Fruit fly (Drosophila melanogaster) whole organism, prepupa: Measurements from ENCODE around the gene CG33640.

Experiments used
- CG10631 ChIP-seq: fragments of 200-800 bp; sonication (Bioruptor generic); optimal IDR thresholded peaks from 2 replicates; lab custom pipeline; 2016; ENCODE audit warnings: missing biosample characterization, missing genetic modification characterization
- CG10669 ChIP-seq: fragments of 200-800 bp; sonication (Bioruptor generic); optimal IDR thresholded peaks from 3 replicates; lab custom pipeline; 2018; ENCODE audit warnings: missing biosample characterization, mild to moderate bottlenecking, missing genetic modification characterization, moderate library complexity
- CG11294 ChIP-seq: fragments of 200-800 bp; sonication (Bioruptor generic); IDR thresholded peaks from 2 replicates; pipeline ENCODE4 v1.3.6; 2022; ENCODE audit warnings: missing biosample characterization, missing genetic modification characterization
- CG11762 ChIP-seq: fragments of 200-800 bp; sonication (Bioruptor generic); optimal IDR thresholded peaks from 3 replicates; lab custom pipeline; 2016; ENCODE audit warnings: missing biosample characterization, missing genetic modification characterization; ENCODE audit not compliant: insufficient read depth
- CG11902 ChIP-seq: fragments of 200-800 bp; sonication (Bioruptor generic); optimal IDR thresholded peaks from 3 replicates; lab custom pipeline; 2016; ENCODE audit warnings: missing biosample characterization, missing genetic modification characterization
- CG3032 ChIP-seq: fragments of 200-800 bp; optimal IDR thresholded peaks from 2 replicates; lab custom pipeline; 2019; ENCODE audit warnings: missing biosample characterization, mild to moderate bottlenecking, missing genetic modification characterization, moderate library complexity
- CG31627 ChIP-seq: fragments of 200-800 bp; sonication (Bioruptor generic); optimal IDR thresholded peaks from 3 replicates; lab custom pipeline; 2016; ENCODE audit warnings: missing biosample characterization, missing genetic modification characterization
- CG3919 ChIP-seq: fragments of 200-800 bp; sonication (Bioruptor generic); optimal IDR thresholded peaks from 3 replicates; lab custom pipeline; 2016; ENCODE audit warnings: missing biosample characterization, missing genetic modification characterization
- CG4318 ChIP-seq: fragments of 200-800 bp; sonication (Bioruptor generic); optimal IDR thresholded peaks from 3 replicates; lab custom pipeline; 2017; ENCODE audit warnings: missing biosample characterization, mild to moderate bottlenecking, missing genetic modification characterization
- CG6163 ChIP-seq: fragments of 200-800 bp; sonication (Bioruptor generic); IDR thresholded peaks from 3 replicates; pipeline ENCODE4 v1.3.6; 2022; ENCODE audit warnings: missing biosample characterization, missing genetic modification characterization
- CG6276 ChIP-seq: fragments of 200-800 bp; sonication (Bioruptor generic); optimal IDR thresholded peaks from 2 replicates; lab custom pipeline; 2017; ENCODE audit warnings: missing biosample characterization, mild to moderate bottlenecking, missing genetic modification characterization
- CG6808 ChIP-seq: fragments of 200-800 bp; sonication (Bioruptor generic); optimal IDR thresholded peaks from 3 replicates; lab custom pipeline; 2017; ENCODE audit warnings: missing biosample characterization, missing genetic modification characterization, mild to moderate bottlenecking, moderate library complexity, missing genetic modification reagents
- CG6854 ChIP-seq: fragments of 200-800 bp; sonication (Bioruptor generic); optimal IDR thresholded peaks from 2 replicates; lab custom pipeline; 2017; ENCODE audit warnings: missing biosample characterization, mild to moderate bottlenecking, missing genetic modification characterization
- CG7368 ChIP-seq: fragments of 200-800 bp; sonication (Bioruptor generic); optimal IDR thresholded peaks from 3 replicates; lab custom pipeline; 2016; ENCODE audit warnings: missing biosample characterization, missing genetic modification characterization
- CG8119 ChIP-seq: fragments of 200-800 bp; sonication (Bioruptor generic); IDR thresholded peaks from 3 replicates; pipeline ENCODE4 v1.3.6; 2022; ENCODE audit warnings: missing biosample characterization, missing genetic modification characterization
- CG8319 ChIP-seq: fragments of 200-800 bp; sonication (Bioruptor generic); optimal IDR thresholded peaks from 3 replicates; lab custom pipeline; 2016; ENCODE audit warnings: missing biosample characterization, missing genetic modification characterization
- CG8632 ChIP-seq: fragments of 200-800 bp; sonication (Bioruptor generic); optimal IDR thresholded peaks from 3 replicates; lab custom pipeline; 2016; ENCODE audit warnings: missing biosample characterization, missing genetic modification characterization
- CG9139 ChIP-seq: fragments of 200-800 bp; sonication (Bioruptor generic); optimal IDR thresholded peaks from 3 replicates; lab custom pipeline; 2017; ENCODE audit warnings: missing biosample characterization, mild to moderate bottlenecking, missing genetic modification characterization
- Eip75B ChIP-seq: fragments of 200-800 bp; sonication (Bioruptor generic); optimal IDR thresholded peaks from 3 replicates; lab custom pipeline; 2016; ENCODE audit warnings: missing biosample characterization, missing genetic modification characterization
- Eip78C ChIP-seq: fragments of 200-800 bp; sonication (Bioruptor generic); peaks from one replicate; lab custom pipeline; 2016; ENCODE audit warnings: missing biosample characterization, missing genetic modification characterization
- Eip93F ChIP-seq: fragments of 200-800 bp; sonication (Bioruptor generic); optimal IDR thresholded peaks from 2 replicates; lab custom pipeline; 2016; ENCODE audit warnings: missing biosample characterization, mild to moderate bottlenecking, missing genetic modification characterization
- Ets96B ChIP-seq: fragments of 200-800 bp; optimal IDR thresholded peaks from 2 replicates; lab custom pipeline; 2019; ENCODE audit warnings: missing biosample characterization, mild to moderate bottlenecking, missing genetic modification characterization, moderate library complexity
- Gug ChIP-seq: fragments of 200-800 bp; sonication (Bioruptor generic); IDR thresholded peaks from 2 replicates; pipeline ENCODE4 v1.3.6; 2022; ENCODE audit warnings: missing biosample characterization, missing genetic modification characterization
- Hr38 ChIP-seq: sonication (Bioruptor generic); optimal IDR thresholded peaks from 2 replicates; lab custom pipeline; 2016; ENCODE audit warnings: missing biosample characterization, missing genetic modification characterization
- Hr39 ChIP-seq: fragments of 200-800 bp; sonication (Bioruptor generic); optimal IDR thresholded peaks from 2 replicates; lab custom pipeline; 2016; ENCODE audit warnings: missing biosample characterization, missing genetic modification characterization
- Hr4 ChIP-seq: fragments of 200-800 bp; sonication (Bioruptor generic); optimal IDR thresholded peaks from 3 replicates; lab custom pipeline; 2016; ENCODE audit warnings: missing biosample characterization, missing genetic modification characterization
- Met ChIP-seq: fragments of 200-800 bp; sonication (Bioruptor generic); optimal IDR thresholded peaks from 3 replicates; lab custom pipeline; 2016; ENCODE audit warnings: missing biosample characterization, missing genetic modification characterization
- OdsH ChIP-seq: fragments of 200-800 bp; sonication (Bioruptor generic); optimal IDR thresholded peaks from 3 replicates; lab custom pipeline; 2016; ENCODE audit warnings: missing biosample characterization, missing genetic modification characterization
- Smox ChIP-seq: fragments of 200-800 bp; sonication (Bioruptor generic); optimal IDR thresholded peaks from 3 replicates; lab custom pipeline; 2016; ENCODE audit warnings: missing biosample characterization, missing genetic modification characterization
- Sox14 ChIP-seq: fragments of 200-800 bp; sonication (Bioruptor generic); optimal IDR thresholded peaks from 3 replicates; lab custom pipeline; 2016; ENCODE audit warnings: missing biosample characterization, missing genetic modification characterization
- Sox15 ChIP-seq: fragments of 200-800 bp; sonication (Bioruptor generic); optimal IDR thresholded peaks from 3 replicates; lab custom pipeline; 2016; ENCODE audit warnings: missing biosample characterization, missing genetic modification characterization
- cyc ChIP-seq: fragments of 200-800 bp; sonication (Bioruptor generic); optimal IDR thresholded peaks from 3 replicates; lab custom pipeline; 2016; ENCODE audit warnings: missing biosample characterization, missing genetic modification characterization
- dac ChIP-seq: fragments of 200-800 bp; sonication (Bioruptor generic); optimal IDR thresholded peaks from 2 replicates; lab custom pipeline; 2017; ENCODE audit warnings: missing biosample characterization, mild to moderate bottlenecking, missing genetic modification characterization
- dsx ChIP-seq: fragments of 200-800 bp; optimal IDR thresholded peaks from 3 replicates; lab custom pipeline; 2019; ENCODE audit warnings: missing biosample characterization, mild to moderate bottlenecking, missing genetic modification characterization, moderate library complexity; ENCODE audit not compliant: poor library complexity, severe bottlenecking
- eg ChIP-seq: fragments of 200-800 bp; sonication (Bioruptor generic); IDR thresholded peaks from 3 replicates; pipeline ENCODE4 v1.3.6; 2022; ENCODE audit warnings: missing biosample characterization, missing genetic modification characterization
- esn ChIP-seq: fragments of 200-800 bp; sonication (Bioruptor generic); optimal IDR thresholded peaks from 2 replicates; lab custom pipeline; 2016; ENCODE audit warnings: missing biosample characterization, mild to moderate bottlenecking, missing genetic modification characterization, moderate library complexity
- fd59A ChIP-seq: fragments of 200-800 bp; sonication (Bioruptor generic); optimal IDR thresholded peaks from 2 replicates; lab custom pipeline; 2017; ENCODE audit warnings: missing biosample characterization, mild to moderate bottlenecking, missing genetic modification characterization, missing genetic modification reagents
- fd85E ChIP-seq: fragments of 200-800 bp; sonication (Bioruptor generic); optimal IDR thresholded peaks from 3 replicates; lab custom pipeline; 2016; ENCODE audit warnings: missing biosample characterization, missing genetic modification characterization
- lz ChIP-seq: fragments of 200-800 bp; sonication (Bioruptor generic); optimal IDR thresholded peaks from 3 replicates; lab custom pipeline; 2016; ENCODE audit warnings: missing biosample characterization, missing genetic modification characterization
- spab ChIP-seq: fragments of 200-800 bp; sonication (Bioruptor generic); optimal IDR thresholded peaks from 2 replicates; lab custom pipeline; 2017; ENCODE audit warnings: missing biosample characterization, mild to moderate bottlenecking, missing genetic modification characterization, missing genetic modification reagents
- svp ChIP-seq: fragments of 200-800 bp; sonication (Bioruptor generic); peaks from one replicate; lab custom pipeline; 2016; ENCODE audit warnings: missing biosample characterization, missing genetic modification characterization
- topi ChIP-seq: fragments of 200-800 bp; sonication (Bioruptor generic); optimal IDR thresholded peaks from 3 replicates; lab custom pipeline; 2016; ENCODE audit warnings: missing biosample characterization, missing genetic modification characterization
- vri ChIP-seq: fragments of 200-800 bp; sonication (Bioruptor generic); optimal IDR thresholded peaks from 3 replicates; lab custom pipeline; 2016; ENCODE audit warnings: missing biosample characterization, mild to moderate bottlenecking, missing genetic modification characterization

CG33640 gene

dm6 chr2L:13512182-13513032, 15.2 kb upstream of the CG33640 start (continued):
- TF ChIP-seq CG4318 (GFP tag; lab: Kevin White, UChicago) (no peak), eg (GFP tag; lab: Robert Waterston, UW) (peak; percentile 58), CG6276 (GFP tag; lab: Kevin White, UChicago) (no peak), Smox (GFP tag; lab: Kevin White, UChicago) (peak; percentile 39), Hr4 (GFP tag; lab: Kevin White, UChicago) (peak; percentile 68), Eip78C (GFP tag; lab: Kevin White, UChicago) (peak; percentile 78), Eip75B (no peak), dac (GFP tag; lab: Kevin White, UChicago) (no peak), cyc (GFP tag; lab: Kevin White, UChicago) (peak; percentile 15), CG7368 (GFP tag; lab: Kevin White, UChicago) (peak; percentile 7), CG6854 (GFP tag; lab: Kevin White, UChicago) (no peak), CG11294 (GFP tag; lab: Robert Waterston, UW) (peak; percentile 5; the same call in 1 of the 2 replicates), Eip93F (GFP tag; lab: Kevin White, UChicago) (no peak), Gug (peak; percentile 24), CG6163 (GFP tag; lab: Robert Waterston, UW) (peak; percentile 75), Met (GFP tag; lab: Kevin White, UChicago) (peak; percentile 33), Hr39 (peak; percentile 21), fd59A (GFP tag; lab: Kevin White, UChicago) (no peak), Sox14 (GFP tag; lab: Kevin White, UChicago) (no peak), CG8119 (GFP tag; lab: Robert Waterston, UW) (no peak; the same call in 1 of the 3 replicates), dsx (GFP tag; lab: Kevin White, UChicago) (no peak), CG9139 (no peak), CG8319 (GFP tag; lab: Kevin White, UChicago) (peak; percentile 10), CG11762 (GFP tag; lab: Kevin White, UChicago) (no peak), CG3032 (tag; lab: Kevin White, UChicago) (peak; percentile 2), OdsH (GFP tag; lab: Kevin White, UChicago) (peak; percentile 44), CG6808 (no peak), esn (GFP tag; lab: Kevin White, UChicago) (peak; percentile 28)

dm6 chr2L:13513033-13513330, 14.7 kb upstream of the CG33640 start:
- TF ChIP-seq fd85E (GFP tag; lab: Kevin White, UChicago) (no peak), CG3919 (GFP tag; lab: Kevin White, UChicago) (no peak)
- TF ChIP-seq, all 60 proteins: peak for 0

dm6 chr2L:13513331-13514261, 14.0 kb upstream of the CG33640 start:
- TF ChIP-seq dsx (GFP tag; lab: Kevin White, UChicago) (no peak), Sox15 (GFP tag; lab: Kevin White, UChicago) (peak; percentile 63), CG8119 (GFP tag; lab: Robert Waterston, UW) (peak; percentile 44; the same call in 2 of the 3 replicates), CG11762 (GFP tag; lab: Kevin White, UChicago) (peak; percentile 65), Ets96B (tag; lab: Kevin White, UChicago) (peak; percentile 28), vri (GFP tag; lab: Kevin White, UChicago) (peak; percentile 89), Eip75B (peak; percentile 67), Hr39 (peak; percentile 78), spab (GFP tag; lab: Kevin White, UChicago) (peak; percentile 12), dac (GFP tag; lab: Kevin White, UChicago) (peak; percentile 56), CG3032 (tag; lab: Kevin White, UChicago) (peak; percentile 46), Hr38 (GFP tag; lab: Kevin White, UChicago) (no peak), CG10631 (GFP tag; lab: Kevin White, UChicago) (peak; percentile 57), CG8632 (GFP tag; lab: Kevin White, UChicago) (peak; percentile 62), CG11902 (peak; percentile 56), CG10669 (peak; percentile 42), svp (peak; percentile 89), CG31627 (GFP tag; lab: Kevin White, UChicago) (peak; percentile 68), Gug (peak; percentile 39; the same call in 1 of the 2 replicates), topi (GFP tag; lab: Kevin White, UChicago) (peak; percentile 78), lz (peak; percentile 76), CG4318 (GFP tag; lab: Kevin White, UChicago) (peak; percentile 60)
